Fruit fly (Drosophila melanogaster): ENCODE measurements around the gene Cul2.
A peak's percentile ranks its signal among the peaks of the same experiment; 100 is the strongest.

Cul2 gene

DNA sequence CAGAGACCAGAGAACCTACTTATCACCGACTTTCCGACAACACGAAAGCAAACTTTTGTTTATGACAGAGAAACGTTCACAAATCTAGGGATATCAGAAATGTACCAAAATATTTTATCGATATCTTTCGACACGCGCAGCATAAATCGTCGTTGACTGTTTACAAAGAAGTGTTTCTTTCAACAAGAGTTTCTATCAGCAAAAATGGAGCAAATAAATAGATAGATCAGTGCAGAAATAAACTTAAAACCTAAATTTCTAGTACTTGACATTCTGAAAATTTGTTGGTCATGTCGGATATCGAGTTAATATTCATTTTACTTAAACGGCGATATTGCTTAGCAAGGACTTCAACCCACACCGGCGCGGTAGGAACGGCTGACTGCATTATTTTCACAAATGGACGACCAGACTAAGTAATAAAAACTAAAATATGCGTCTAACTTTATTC is 19.0 kb downstream of the Cul2 start, which contains the start of gene CG2225:
TSS of gene CG2225 (minus strand) at position 51 of the 451 bp plus-strand sequence.
- peak; percentile 2 for TF ChIP-seq psq (GFP tag; optimal IDR thresholded peaks at IDR 0.05)
- TF ChIP-seq Sp1 (GFP tag; optimal IDR thresholded peaks at IDR 0.05): no peak
- no peak for TF ChIP-seq HLH106 (tag; optimal IDR thresholded peaks at IDR 0.05)
- TF ChIP-seq fru (GFP tag; optimal IDR thresholded peaks at IDR 0.05): peak; percentile 24
- no peak for TF ChIP-seq pan (optimal IDR thresholded peaks at IDR 0.05)
- TF ChIP-seq Myc (optimal IDR thresholded peaks at IDR 0.05): peak; percentile 45
- no peak for TF ChIP-seq Rel (GFP tag; optimal IDR thresholded peaks at IDR 0.05)
- no peak for TF ChIP-seq Rel (tag; optimal IDR thresholded peaks at IDR 0.05)
- TF ChIP-seq foxo (GFP tag; optimal IDR thresholded peaks at IDR 0.05): peak in 1 of 2 experiments; percentile 33
- TF ChIP-seq Hnf4 (GFP tag; optimal IDR thresholded peaks at IDR 0.05): peak; percentile 19
- TF ChIP-seq h (GFP tag; optimal IDR thresholded peaks at IDR 0.05): peak; percentile 20

DNA sequence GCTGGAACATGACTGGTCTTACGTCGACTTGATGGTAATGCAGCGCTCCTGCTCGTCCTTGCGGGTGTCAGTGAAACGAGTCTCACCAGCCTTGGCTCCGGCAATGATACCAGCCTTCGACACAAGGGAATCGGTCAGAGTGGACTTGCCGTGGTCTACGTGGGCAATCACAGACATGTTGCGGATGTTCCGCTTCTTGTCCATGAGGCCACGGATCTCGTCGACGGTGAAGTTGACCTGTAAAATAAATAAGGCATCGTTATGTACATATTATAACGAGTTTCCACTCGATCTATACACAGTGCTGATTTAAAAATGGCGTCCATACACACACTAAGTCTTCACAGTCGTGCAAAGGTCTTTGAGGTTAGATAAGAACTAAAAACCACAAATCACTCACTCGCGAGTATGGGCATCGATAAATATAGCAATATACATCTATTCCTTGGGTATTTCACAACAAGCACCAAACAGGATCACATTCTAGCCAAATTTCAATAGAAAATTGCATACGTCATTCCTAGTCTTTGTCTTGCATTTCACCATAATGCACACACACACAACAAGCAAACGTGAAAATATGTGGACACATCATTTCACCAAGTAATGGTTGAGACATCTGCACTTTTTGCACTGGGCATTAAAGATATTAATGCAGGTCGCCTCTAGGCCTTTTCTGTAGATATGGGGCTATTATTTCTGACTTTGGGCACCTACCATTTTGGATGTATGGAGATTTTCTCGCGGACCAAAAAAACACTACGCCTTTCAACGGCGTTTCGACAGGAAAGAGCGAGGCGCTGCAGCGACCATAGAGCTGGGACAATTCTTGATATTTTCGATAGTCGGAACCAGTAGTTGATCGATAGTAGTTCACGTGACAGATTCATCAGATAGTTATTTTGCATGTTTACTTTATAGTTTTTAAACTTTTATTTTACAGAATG is 23.1 kb downstream of the Cul2 start, which contains the start of gene eEF2:
TSS of gene eEF2 (minus strand) at position 843 of the 947 bp plus-strand sequence.
- TF ChIP-seq Hnf4 (GFP tag; optimal IDR thresholded peaks at IDR 0.05): peak; percentile 68
- peak; percentile 59 for TF ChIP-seq sage (GFP tag; optimal IDR thresholded peaks at IDR 0.05)
- no peak for TF ChIP-seq N (GFP tag; optimal IDR thresholded peaks at IDR 0.05)
- TF ChIP-seq rgr (GFP tag; optimal IDR thresholded peaks at IDR 0.05): peak; percentile 87
- TF ChIP-seq Abd-B (GFP tag; optimal IDR thresholded peaks at IDR 0.05): no peak
- peak; percentile 12 for TF ChIP-seq tai (GFP tag; optimal IDR thresholded peaks at IDR 0.05)
- TF ChIP-seq OdsH (GFP tag; optimal IDR thresholded peaks at IDR 0.05): peak; percentile 63
- no peak for TF ChIP-seq lola (GFP tag; optimal IDR thresholded peaks at IDR 0.05)
- TF ChIP-seq HLH106 (tag; optimal IDR thresholded peaks at IDR 0.05): peak; percentile 62
- TF ChIP-seq jim (GFP tag; optimal IDR thresholded peaks at IDR 0.05): no peak
- peak; percentile 33 for TF ChIP-seq brk (GFP tag; optimal IDR thresholded peaks at IDR 0.05)
- no peak for TF ChIP-seq GATAd (GFP tag; optimal IDR thresholded peaks at IDR 0.05)
- TF ChIP-seq dl (GFP tag; optimal IDR thresholded peaks at IDR 0.05; ENCODE audit: insufficient read depth in 1 of 2, partially characterized antibody in 2 of 2): no peak
- peak; percentile 62 for TF ChIP-seq CG9705 (GFP tag; optimal IDR thresholded peaks at IDR 0.05)
- TF ChIP-seq usp (GFP tag; optimal IDR thresholded peaks at IDR 0.05): no peak
- peak; percentile 48 for TF ChIP-seq Dif (GFP tag; optimal IDR thresholded peaks at IDR 0.05; ENCODE audit: partially characterized antibody)
- TF ChIP-seq psq (GFP tag; optimal IDR thresholded peaks at IDR 0.05): peak; percentile 45
- peak; percentile 14 for TF ChIP-seq CrebA (GFP tag; optimal IDR thresholded peaks at IDR 0.05; ENCODE audit: borderline replicate concordance)
- TF ChIP-seq h (GFP tag; optimal IDR thresholded peaks at IDR 0.05): peak; percentile 67
- peak; percentile 57 for TF ChIP-seq Vsx2 (GFP tag; optimal IDR thresholded peaks at IDR 0.05; ENCODE audit: partially characterized antibody)
- peak; percentile 61 for TF ChIP-seq Jra (GFP tag; optimal IDR thresholded peaks at IDR 0.05)
- TF ChIP-seq ey (GFP tag; optimal IDR thresholded peaks at IDR 0.05): peak; percentile 22
- peak; percentile 41 for TF ChIP-seq dsf (GFP tag; optimal IDR thresholded peaks at IDR 0.05; ENCODE audit: borderline replicate concordance)
- no peak for TF ChIP-seq Mio (GFP tag; optimal IDR thresholded peaks at IDR 0.05)
- TF ChIP-seq Dfd (GFP tag; optimal IDR thresholded peaks at IDR 0.05): no peak
- TF ChIP-seq Rel (GFP tag; optimal IDR thresholded peaks at IDR 0.05): no peak
- no peak for TF ChIP-seq Rel (tag; optimal IDR thresholded peaks at IDR 0.05)
- peak; percentile 78 for TF ChIP-seq br (GFP tag; optimal IDR thresholded peaks at IDR 0.05)
- peak in 1 of 2 experiments; percentile 65 for TF ChIP-seq foxo (GFP tag; optimal IDR thresholded peaks at IDR 0.05)
- peak; percentile 75 for TF ChIP-seq sv (GFP tag; optimal IDR thresholded peaks at IDR 0.05)
- TF ChIP-seq Myc (optimal IDR thresholded peaks at IDR 0.05): peak; percentile 66
- no peak for TF ChIP-seq Hr78 (GFP tag; optimal IDR thresholded peaks at IDR 0.05)
- TF ChIP-seq fru (GFP tag; optimal IDR thresholded peaks at IDR 0.05): peak; percentile 67
- peak; percentile 81 for TF ChIP-seq Sp1 (GFP tag; optimal IDR thresholded peaks at IDR 0.05)
- peak; percentile 43 for TF ChIP-seq woc (GFP tag; optimal IDR thresholded peaks at IDR 0.05)
- no peak for TF ChIP-seq pan (optimal IDR thresholded peaks at IDR 0.05)
- peak; percentile 53 for TF ChIP-seq dmrt93B (GFP tag; optimal IDR thresholded peaks at IDR 0.05)
- peak; percentile 73 for TF ChIP-seq Hr83 (GFP tag; optimal IDR thresholded peaks at IDR 0.05; ENCODE audit: poor library complexity, severe bottlenecking)
- peak; percentile 43 for TF ChIP-seq CG32264 (GFP tag; optimal IDR thresholded peaks at IDR 0.05)
